Fruit fly (Drosophila melanogaster): ENCODE measurements around the gene CG12877.
A peak's percentile ranks its signal among the peaks of the same experiment; 100 is the strongest.

CG12877 gene

DNA sequence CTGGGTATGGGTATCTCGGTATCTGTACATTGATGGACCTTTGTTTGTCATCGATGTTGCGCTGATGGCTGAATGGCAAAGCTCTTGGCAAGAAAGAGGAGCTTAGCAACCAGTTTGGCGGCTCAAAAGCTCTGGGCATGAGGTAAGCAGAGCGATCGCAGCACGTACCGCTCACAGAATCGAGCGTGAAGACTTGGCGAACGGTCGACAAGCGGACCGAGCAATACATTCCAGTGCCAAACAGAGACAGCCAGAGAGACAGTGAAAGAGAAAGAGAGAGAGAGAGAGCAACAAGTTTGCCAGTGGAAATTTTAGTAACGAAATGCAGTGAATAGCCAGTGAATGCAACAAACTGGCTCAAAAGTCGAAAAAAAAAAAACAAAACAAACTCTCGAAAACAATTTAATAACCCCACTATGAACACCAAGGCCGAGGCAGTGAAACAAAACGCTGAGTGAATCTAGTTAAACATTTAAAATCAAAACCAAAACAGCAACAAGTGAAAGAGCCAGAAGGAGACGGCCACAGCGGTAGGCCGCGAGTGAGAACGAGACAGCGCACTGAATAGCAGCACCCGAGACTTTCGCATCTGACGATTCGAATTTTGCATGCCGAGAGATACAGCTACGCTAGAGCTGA lies 29.6 kb downstream of the CG12877 start, which contains the start of gene Ets98B:
Gene Ets98B (plus strand): TSS at position 172 of the 639 bp plus-strand sequence.
- TF ChIP-seq OdsH (GFP tag; optimal IDR thresholded peaks at IDR 0.05) (no peak), Met (GFP tag; optimal IDR thresholded peaks at IDR 0.05) (peak; percentile 15), dsx (GFP tag; optimal IDR thresholded peaks at IDR 0.05; ENCODE audit: poor library complexity, severe bottlenecking) (peak; percentile 21), CG8632 (GFP tag; optimal IDR thresholded peaks at IDR 0.05) (no peak), Sox14 (GFP tag; optimal IDR thresholded peaks at IDR 0.05) (peak; percentile 14), net (GFP tag; optimal IDR thresholded peaks at IDR 0.05) (peak; percentile 12), Eip78C (GFP tag) (peak; percentile 80), CG6163 (GFP tag; IDR thresholded peaks at IDR 0.05) (0 out of 3 replicates have a peak, but pooled peaks have one; percentile 38), CG15336 (GFP tag; IDR thresholded peaks at IDR 0.05) (peak; percentile 23; the same call in 1 of the 2 replicates)

DNA sequence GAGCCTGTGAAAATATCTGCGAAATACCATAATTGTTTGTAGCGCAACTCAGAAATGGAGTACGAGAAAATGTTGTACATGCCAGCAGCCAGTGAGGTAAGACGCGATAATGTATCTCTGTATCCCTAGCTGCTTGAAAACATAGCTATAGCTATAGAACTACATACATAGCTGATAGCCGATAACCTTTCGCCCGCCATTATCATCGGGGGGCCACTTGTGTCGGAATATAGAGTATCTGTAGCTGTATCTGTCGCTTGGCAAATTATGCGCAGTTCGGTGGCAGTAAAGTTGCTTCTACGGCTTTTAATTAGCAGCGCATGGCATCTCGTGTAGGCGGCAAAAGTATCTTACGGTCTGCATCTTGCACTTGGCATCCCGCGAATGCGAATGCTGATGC lies 30.1 kb downstream of the CG12877 start:
- TF ChIP-seq spab (GFP tag; optimal IDR thresholded peaks at IDR 0.05): no peak
- peak; percentile 98 for TF ChIP-seq svp (GFP tag)

DNA sequence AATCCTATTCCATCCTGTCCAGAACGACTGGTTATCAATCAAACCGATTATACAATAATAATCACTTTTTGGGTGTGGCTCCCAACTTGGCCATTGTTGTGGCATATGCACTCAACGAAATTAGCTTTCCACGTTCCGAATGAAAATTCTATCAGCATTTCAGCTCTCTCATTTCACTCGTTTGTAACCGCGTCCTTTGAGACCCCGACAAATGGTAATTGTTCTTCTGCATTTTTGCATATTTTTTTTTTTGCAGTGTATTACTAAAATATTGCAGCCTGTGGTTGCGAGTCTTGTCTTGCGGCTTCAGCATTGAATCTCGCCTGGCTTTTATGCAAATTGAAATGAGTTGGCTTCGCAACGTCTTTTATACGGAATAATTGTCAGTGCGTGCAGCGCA lies 31.4 kb downstream of the CG12877 start:
- TF ChIP-seq eg (GFP tag; IDR thresholded peaks at IDR 0.05) (peak; percentile 76), CG32006 (GFP tag; optimal IDR thresholded peaks at IDR 0.05) (peak; percentile 25), CG6163 (GFP tag; IDR thresholded peaks at IDR 0.05) (0 out of 3 replicates have a peak, but pooled peaks have one; percentile 28), Hr4 (GFP tag; optimal IDR thresholded peaks at IDR 0.05) (peak; percentile 12), CG15336 (GFP tag; IDR thresholded peaks at IDR 0.05) (0 out of 2 replicates have a peak, but pooled peaks have one; percentile 22), CG10631 (GFP tag; optimal IDR thresholded peaks at IDR 0.05) (no peak), Gug (GFP tag; IDR thresholded peaks at IDR 0.05) (peak; percentile 31; the same call in 1 of the 2 replicates), lz (GFP tag; optimal IDR thresholded peaks at IDR 0.05) (no peak), svp (GFP tag) (peak; percentile 64)

DNA sequence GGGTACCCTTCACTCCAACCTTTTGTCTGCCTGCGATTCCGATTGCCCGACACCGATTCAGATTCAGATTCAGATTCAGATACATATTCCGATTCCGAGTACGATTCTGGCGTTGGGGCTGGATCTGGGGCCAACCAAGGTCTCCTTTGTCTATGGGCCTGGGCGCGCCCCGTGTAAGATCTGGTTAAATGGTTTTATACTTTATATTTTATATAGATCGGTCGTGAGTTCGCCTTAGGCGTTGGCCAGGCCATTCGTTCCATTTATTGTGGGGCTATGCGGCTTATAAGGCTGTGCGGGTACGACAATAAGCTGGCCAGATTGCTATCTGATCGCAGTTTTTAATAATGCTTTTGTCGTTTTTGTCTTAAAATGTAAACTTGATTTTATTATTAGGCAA lies 33.1 kb downstream of the CG12877 start:
- TF ChIP-seq CG15336 (GFP tag; IDR thresholded peaks at IDR 0.05) (no peak), Sox14 (GFP tag; optimal IDR thresholded peaks at IDR 0.05) (no peak), CG6854 (GFP tag; optimal IDR thresholded peaks at IDR 0.05) (no peak), Ets96B (tag; optimal IDR thresholded peaks at IDR 0.05) (no peak), cyc (GFP tag; optimal IDR thresholded peaks at IDR 0.05) (no peak), svp (GFP tag) (peak; percentile 81), OdsH (GFP tag; optimal IDR thresholded peaks at IDR 0.05) (no peak), CG11902 (GFP tag; optimal IDR thresholded peaks at IDR 0.05) (no peak)

DNA sequence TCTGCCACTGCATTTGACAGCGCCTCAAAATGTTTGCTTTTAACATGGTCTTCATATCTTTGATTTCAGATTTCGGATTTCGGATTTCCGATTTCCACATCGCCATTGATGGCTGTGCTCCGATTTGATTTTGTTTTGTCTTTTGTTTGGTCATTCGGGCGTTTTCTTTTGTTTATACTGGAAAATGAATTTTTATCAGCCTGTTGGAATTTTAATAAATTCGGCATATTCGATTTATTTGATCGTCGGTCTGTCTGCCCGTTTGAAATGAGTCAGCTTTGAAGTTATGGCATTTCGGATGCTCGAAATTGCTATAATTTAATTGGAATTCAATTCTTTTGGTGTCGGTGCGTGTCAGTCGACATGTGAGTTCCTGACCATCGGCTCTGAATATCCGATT lies 33.8 kb downstream of the CG12877 start:
- TF ChIP-seq CG8632 (GFP tag; optimal IDR thresholded peaks at IDR 0.05) (no peak), CG6276 (GFP tag; optimal IDR thresholded peaks at IDR 0.05) (no peak), vri (GFP tag; optimal IDR thresholded peaks at IDR 0.05) (no peak), Sox102F (GFP tag; optimal IDR thresholded peaks at IDR 0.05) (no peak), fd85E (GFP tag; optimal IDR thresholded peaks at IDR 0.05) (no peak), Eip78C (GFP tag) (no peak), fd59A (GFP tag; optimal IDR thresholded peaks at IDR 0.05) (no peak), CG3032 (tag; optimal IDR thresholded peaks at IDR 0.05) (no peak), esn (GFP tag; optimal IDR thresholded peaks at IDR 0.05) (no peak), Hr4 (GFP tag; optimal IDR thresholded peaks at IDR 0.05) (no peak), CG11294 (GFP tag; IDR thresholded peaks at IDR 0.05) (no peak), CG6854 (GFP tag; optimal IDR thresholded peaks at IDR 0.05) (no peak), CG8119 (GFP tag; IDR thresholded peaks at IDR 0.05) (no peak), CG16779 (tag; optimal IDR thresholded peaks at IDR 0.05) (no peak)

Data from whole organism, prepupa.